Worm (Caenorhabditis elegans): ENCODE results near the gene dhs-9.

DNA sequence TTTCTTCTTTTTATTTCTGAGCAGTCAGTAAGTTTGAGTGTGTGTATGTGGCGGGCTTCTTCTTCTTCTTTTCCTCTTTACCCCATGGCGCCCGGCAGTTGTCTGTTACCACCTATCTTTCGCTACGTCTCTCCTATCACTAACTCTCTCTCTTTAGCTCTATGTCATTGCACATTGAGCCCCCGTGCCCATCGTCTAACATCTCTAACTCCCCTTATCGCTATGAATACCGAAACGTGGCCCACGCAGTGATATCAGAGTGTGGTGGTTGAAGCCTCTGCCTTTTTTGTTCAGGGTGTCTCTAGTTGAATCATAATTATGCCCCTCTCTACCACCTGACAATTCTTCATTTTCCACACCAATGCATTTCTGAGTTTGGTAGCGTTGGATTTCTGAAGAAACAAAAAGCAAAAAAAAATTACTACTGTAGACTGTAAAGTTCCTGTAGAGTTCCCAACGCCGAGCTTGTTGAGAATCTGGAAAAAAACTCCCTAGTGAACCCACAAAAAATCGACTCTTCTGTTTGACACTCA lies 33.3 kb downstream of the dhs-9 start:
- TF ChIP-seq him-1 (tag; optimal IDR thresholded peaks at IDR 0.05) (no peak), W03F9.2 (tag; optimal IDR thresholded peaks at IDR 0.05) (no peak), dao-5 (tag; optimal IDR thresholded peaks at IDR 0.05) (no peak)
